Fruit fly (Drosophila melanogaster): ENCODE measurements around the gene BOD1.
"Not testable (repeated sequence)": the region's sequence is repeated elsewhere in the genome, so short reads cannot be mapped to it uniquely, and the experiment has no call there.

DNA sequence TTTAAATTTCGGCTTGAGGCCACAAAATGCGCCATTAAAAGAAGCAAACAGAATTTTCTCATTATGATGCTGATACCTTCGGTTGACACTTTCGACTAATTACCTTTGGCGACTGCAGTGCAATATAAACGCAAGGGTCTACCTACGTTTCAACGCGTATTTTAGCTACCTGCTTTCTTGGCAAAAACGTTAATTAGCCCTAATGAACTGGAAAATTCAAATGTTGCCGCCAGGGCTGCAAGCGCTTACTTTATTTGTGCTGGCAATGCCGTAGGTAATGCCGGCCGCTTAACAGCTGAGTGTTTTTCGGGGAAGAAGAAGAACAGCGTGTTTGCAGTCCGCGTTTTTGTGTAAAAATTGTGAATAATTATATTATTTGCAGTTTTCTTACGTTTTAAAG lies 22.4 kb downstream of the BOD1 start, which contains the start of gene CG31253:
- TF ChIP-seq Myc, h, psq, Sin3A, insv (optimal IDR thresholded peaks at IDR 0.05): not testable (repeated sequence)

Measured in Kc167 (cell line).